Fruit fly (Drosophila melanogaster): Measurements from ENCODE around the gene CG14088.

- TF ChIP-seq EcR (GFP tag; optimal IDR thresholded peaks at IDR 0.05) (no peak), Pif1B (GFP tag; optimal IDR thresholded peaks at IDR 0.05) (no peak)
Observed at dm6 chr3L:19251643-19252042, 18.8 kb downstream of the CG14088 start.
